Worm (Caenorhabditis elegans) whole organism, L1 larva: ENCODE measurements around the gene R12B2.2.

Experiments
- F16B12.6 ChIP-seq: fragments of 150-350 bp; optimal IDR thresholded peaks from 2 replicates; lab custom pipeline; 2014; ENCODE audit warnings: missing biosample characterization, missing genetic modification characterization
- aha-1 ChIP-seq: fragments of 150-350 bp; optimal IDR thresholded peaks from 2 replicates; lab custom pipeline; 2014; ENCODE audit warnings: missing biosample characterization, missing genetic modification characterization
- efl-3 ChIP-seq: fragments of 200-800 bp; sonication (Bioruptor generic); optimal IDR thresholded peaks from 2 replicates; lab custom pipeline; 2018; ENCODE audit warnings: mild to moderate bottlenecking, missing genetic modification characterization, missing compliant biosample characterization
- fkh-8 ChIP-seq: sonication (generic microtip); optimal IDR thresholded peaks from 2 replicates; lab custom pipeline; 2016; ENCODE audit warnings: mild to moderate bottlenecking, missing genetic modification characterization, missing compliant biosample characterization
- lir-3 ChIP-seq: sonication (generic microtip); optimal IDR thresholded peaks from 2 replicates; lab custom pipeline; 2016; ENCODE audit warnings: mild to moderate bottlenecking, missing genetic modification characterization, moderate library complexity, missing compliant biosample characterization; ENCODE audit not compliant: poor library complexity
- nhr-11 ChIP-seq: fragments of 150-350 bp; optimal IDR thresholded peaks from 2 replicates; lab custom pipeline; 2014; ENCODE audit warnings: missing biosample characterization, missing genetic modification characterization
- nhr-28 ChIP-seq: fragments of 150-350 bp; optimal IDR thresholded peaks from 2 replicates; lab custom pipeline; 2014; ENCODE audit warnings: missing biosample characterization, missing genetic modification characterization
- pqm-1 ChIP-seq: sonication (generic microtip); optimal IDR thresholded peaks from 3 replicates; lab custom pipeline; 2017; ENCODE audit warnings: missing biosample characterization, missing genetic modification characterization
- sox-4 ChIP-seq: sonication (generic microtip); optimal IDR thresholded peaks from 2 replicates; lab custom pipeline; 2016; ENCODE audit warnings: missing genetic modification characterization, missing compliant biosample characterization

DNA sequence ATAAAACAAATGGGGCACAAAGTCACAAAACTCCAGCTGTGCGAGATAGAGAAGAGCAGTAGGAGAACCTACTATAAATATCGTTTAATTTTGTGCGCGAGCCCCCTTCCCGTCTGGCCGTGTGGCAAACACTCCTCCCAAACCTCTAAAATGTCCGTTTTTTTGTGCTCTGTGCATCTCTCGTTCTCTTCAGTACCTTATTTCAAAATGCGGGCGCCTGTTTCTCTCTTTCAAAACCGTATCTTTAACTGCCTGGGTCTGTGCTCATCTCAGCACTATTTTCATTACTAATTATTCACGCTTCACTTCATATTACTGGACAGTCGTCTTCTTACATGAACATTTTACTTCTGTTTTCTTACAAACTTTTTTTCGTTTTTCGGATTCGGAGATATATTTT, 3.2 kb downstream of the R12B2.2 start:
- TF ChIP-seq nhr-11 (tag; lab: Kevin White, UChicago) = no peak
- TF ChIP-seq fkh-8 = no peak
- no peak for TF ChIP-seq F16B12.6 (tag; lab: Kevin White, UChicago)
- no peak for TF ChIP-seq efl-3
- no peak for TF ChIP-seq aha-1 (tag; lab: Kevin White, UChicago)
- TF ChIP-seq sox-4 (tag; lab: Kevin White, UChicago) = no peak
- TF ChIP-seq nhr-28 (tag; lab: Kevin White, UChicago) = no peak
- TF ChIP-seq lir-3 = no peak
- TF ChIP-seq pqm-1 = no peak
